Fruit fly (Drosophila melanogaster) whole organism, embryonic: Measurements from ENCODE around the gene CG13884.

ENCODE experiments used
- Atf6 ChIP-seq: fragments of 200-800 bp; sonication (Bioruptor generic); IDR thresholded peaks from 2 replicates; pipeline ENCODE4 v1.3.6; 2022; ENCODE audit warnings: missing biosample characterization, missing genetic modification characterization
- C15 ChIP-seq: fragments of 200-800 bp; sonication (Bioruptor generic); IDR thresholded peaks from 3 replicates; pipeline ENCODE4 v1.3.6; 2022; ENCODE audit warnings: missing biosample characterization, missing genetic modification characterization
- CG10267 ChIP-seq: fragments of 200-800 bp; sonication (Bioruptor generic); optimal IDR thresholded peaks from 2 replicates; lab custom pipeline; 2018; ENCODE audit warnings: missing biosample characterization, mild to moderate bottlenecking, missing genetic modification characterization, moderate library complexity
- CG11456 ChIP-seq: fragments of 200-800 bp; sonication (Bioruptor generic); IDR thresholded peaks from 3 replicates; pipeline ENCODE4 v1.3.6; 2022; ENCODE audit warnings: missing biosample characterization, missing genetic modification characterization
- CG12071 ChIP-seq: fragments of 200-800 bp; sonication (Bioruptor generic); optimal IDR thresholded peaks from 3 replicates; lab custom pipeline; 2018; ENCODE audit warnings: missing biosample characterization, mild to moderate bottlenecking, missing genetic modification characterization
- CG1233 ChIP-seq: fragments of 200-800 bp; sonication (Bioruptor generic); optimal IDR thresholded peaks from 4 replicates; lab custom pipeline; 2018; ENCODE audit warnings: missing biosample characterization, mild to moderate bottlenecking, missing genetic modification characterization
- CG14710 ChIP-seq: fragments of 200-800 bp; sonication (Bioruptor generic); optimal IDR thresholded peaks from 3 replicates; lab custom pipeline; 2019; ENCODE audit warnings: missing biosample characterization, mild to moderate bottlenecking, missing genetic modification characterization, moderate library complexity
- CG15601 ChIP-seq: fragments of 200-800 bp; sonication (Bioruptor generic); optimal IDR thresholded peaks from 3 replicates; lab custom pipeline; 2019; ENCODE audit warnings: missing biosample characterization, mild to moderate bottlenecking, missing genetic modification characterization, moderate library complexity
- CG16863 ChIP-seq: fragments of 200-800 bp; sonication (Bioruptor generic); optimal IDR thresholded peaks from 3 replicates; lab custom pipeline; 2016; ENCODE audit warnings: missing biosample characterization, missing genetic modification characterization
- CG2199 ChIP-seq: fragments of 200-800 bp; sonication (Bioruptor generic); IDR thresholded peaks from 3 replicates; pipeline ENCODE4 v1.3.6; 2022; ENCODE audit warnings: missing biosample characterization, missing genetic modification characterization
- CG33213 ChIP-seq: fragments of 200-800 bp; sonication (Bioruptor generic); optimal IDR thresholded peaks from 3 replicates; lab custom pipeline; 2016; ENCODE audit warnings: missing biosample characterization, missing genetic modification characterization
- CG34422 ChIP-seq: fragments of 200-800 bp; sonication (Bioruptor generic); IDR thresholded peaks from 3 replicates; pipeline ENCODE4 v1.3.6; 2022; ENCODE audit warnings: missing biosample characterization, missing genetic modification characterization
- CG4282 ChIP-seq: fragments of 200-800 bp; sonication (Bioruptor generic); optimal IDR thresholded peaks from 2 replicates; lab custom pipeline; 2016; ENCODE audit warnings: missing biosample characterization, missing genetic modification characterization
- CG4404 ChIP-seq: fragments of 200-800 bp; sonication (Bioruptor generic); IDR thresholded peaks from 2 replicates; pipeline ENCODE4 v1.3.6; 2022; ENCODE audit warnings: missing biosample characterization, missing genetic modification characterization
- CG6683 ChIP-seq: fragments of 200-800 bp; sonication (Bioruptor generic); optimal IDR thresholded peaks from 2 replicates; lab custom pipeline; 2017; ENCODE audit warnings: missing biosample characterization, mild to moderate bottlenecking, missing genetic modification characterization, missing genetic modification reagents
- CG6791 ChIP-seq: fragments of 200-800 bp; sonication (Bioruptor generic); IDR thresholded peaks from 3 replicates; pipeline ENCODE4 v1.3.6; 2022; ENCODE audit warnings: missing biosample characterization, missing genetic modification characterization; ENCODE audit not compliant: partially characterized antibody
- CG6813 ChIP-seq: fragments of 200-800 bp; sonication (Bioruptor generic); optimal IDR thresholded peaks from 2 replicates; lab custom pipeline; 2017; ENCODE audit warnings: missing biosample characterization, missing genetic modification characterization, mild to moderate bottlenecking, moderate library complexity, missing genetic modification reagents
- CG7786 ChIP-seq: fragments of 200-800 bp; sonication (Bioruptor generic); optimal IDR thresholded peaks from 2 replicates; lab custom pipeline; 2016; ENCODE audit warnings: missing biosample characterization, missing genetic modification characterization
- CG8478 ChIP-seq: fragments of >200 bp; optimal IDR thresholded peaks from 2 replicates; lab custom pipeline; 2018
- CkIIα-i1 ChIP-seq: fragments of 200-800 bp; sonication (Bioruptor generic); IDR thresholded peaks from 2 replicates; pipeline ENCODE4 v1.3.6; 2022; ENCODE audit warnings: missing biosample characterization, missing genetic modification characterization
- D19A ChIP-seq: fragments of 200-800 bp; optimal IDR thresholded peaks from 3 replicates; lab custom pipeline; 2019; ENCODE audit warnings: missing biosample characterization, mild to moderate bottlenecking, missing genetic modification characterization, moderate library complexity
- Dbx ChIP-seq: fragments of 200-800 bp; sonication (Bioruptor generic); IDR thresholded peaks from 3 replicates; pipeline ENCODE4 v1.3.6; 2022; ENCODE audit warnings: missing biosample characterization, missing genetic modification characterization
- Dfd ChIP-seq, 2 experiments: fragments of >200 bp; optimal IDR thresholded peaks; 2 replicates each; lab custom pipeline; 2017; ENCODE audit warnings: missing biosample characterization in 2 of 2, missing genetic modification characterization in 2 of 2
- ERR ChIP-seq: fragments of 200-800 bp; sonication (Bioruptor generic); optimal IDR thresholded peaks from 2 replicates; lab custom pipeline; 2016; ENCODE audit warnings: missing biosample characterization, missing genetic modification characterization
- Gsc ChIP-seq: fragments of 200-800 bp; sonication (Bioruptor generic); IDR thresholded peaks from 2 replicates; pipeline ENCODE4 v1.3.6; 2022; ENCODE audit warnings: missing biosample characterization, missing genetic modification characterization
- HLH54F ChIP-seq: fragments of 200-800 bp; sonication (Bioruptor generic); optimal IDR thresholded peaks from 3 replicates; lab custom pipeline; 2016; ENCODE audit warnings: missing biosample characterization, missing genetic modification characterization
- Hey ChIP-seq: fragments of 200-800 bp; sonication (Bioruptor generic); optimal IDR thresholded peaks from 3 replicates; lab custom pipeline; 2018; ENCODE audit warnings: missing biosample characterization, mild to moderate bottlenecking, missing genetic modification characterization
- HmgZ ChIP-seq: fragments of 200-800 bp; sonication (Bioruptor generic); optimal IDR thresholded peaks from 2 replicates; lab custom pipeline; 2018; ENCODE audit warnings: missing biosample characterization, mild to moderate bottlenecking, missing genetic modification characterization
- Hr78 ChIP-seq, 2 experiments: fragments of 200-800 bp in 1 of 2; fragments of >200 bp in 1 of 2; sonication (Bioruptor generic) in 1 of 2; optimal IDR thresholded peaks; 2 replicates each; lab custom pipeline; 2017 to 2019; ENCODE audit warnings: missing biosample characterization in 2 of 2, missing genetic modification characterization in 2 of 2, mild to moderate bottlenecking in 1 of 2, moderate library complexity in 1 of 2
- Lhr ChIP-seq: fragments of 200-800 bp; sonication (Bioruptor generic); optimal IDR thresholded peaks from 3 replicates; lab custom pipeline; 2017; ENCODE audit warnings: mild to moderate bottlenecking, missing biosample characterization, missing genetic modification reagents, missing genetic modification characterization
- MESR4 ChIP-seq: fragments of 200-800 bp; sonication (Bioruptor generic); optimal IDR thresholded peaks from 2 replicates; lab custom pipeline; 2018; ENCODE audit warnings: missing biosample characterization, mild to moderate bottlenecking, missing genetic modification characterization, moderate library complexity
- Spps ChIP-seq: fragments of 200-800 bp; sonication (Bioruptor generic); optimal IDR thresholded peaks from 2 replicates; lab custom pipeline; 2018; ENCODE audit warnings: missing biosample characterization, mild to moderate bottlenecking, missing genetic modification characterization
- aop ChIP-seq: fragments of 200-800 bp; sonication (Bioruptor generic); IDR thresholded peaks from 2 replicates; pipeline ENCODE4 v1.3.6; 2022; ENCODE audit warnings: missing biosample characterization, missing genetic modification characterization
- bbx ChIP-seq: fragments of 200-800 bp; sonication (Bioruptor generic); IDR thresholded peaks from 2 replicates; pipeline ENCODE4 v1.3.6; 2022; ENCODE audit warnings: missing biosample characterization, missing genetic modification characterization; ENCODE audit not compliant: partially characterized antibody
- corto ChIP-seq: fragments of 200-800 bp; sonication (Bioruptor generic); optimal IDR thresholded peaks from 2 replicates; lab custom pipeline; 2016; ENCODE audit warnings: missing biosample characterization, mild to moderate bottlenecking, missing genetic modification characterization, moderate library complexity
- ftz-f1 ChIP-seq: fragments of 200-800 bp; sonication (Bioruptor generic); optimal IDR thresholded peaks from 2 replicates; lab custom pipeline; 2016; ENCODE audit warnings: missing biosample characterization, missing genetic modification characterization
- grau ChIP-seq: fragments of 200-800 bp; optimal IDR thresholded peaks from 3 replicates; lab custom pipeline; 2019; ENCODE audit warnings: missing biosample characterization, mild to moderate bottlenecking, missing genetic modification characterization, moderate library complexity
- grn ChIP-seq: fragments of 200-800 bp; sonication (Bioruptor generic); optimal IDR thresholded peaks from 3 replicates; lab custom pipeline; 2017; ENCODE audit warnings: missing biosample characterization, missing genetic modification characterization
- gt ChIP-seq: fragments of 200-800 bp; sonication (Bioruptor generic); IDR thresholded peaks from 2 replicates; pipeline ENCODE4 v1.3.6; 2022; ENCODE audit warnings: missing biosample characterization, missing genetic modification characterization
- lilli ChIP-seq: fragments of 200-800 bp; sonication (Bioruptor generic); optimal IDR thresholded peaks from 3 replicates; lab custom pipeline; 2016; ENCODE audit warnings: missing biosample characterization, missing genetic modification characterization
- luna ChIP-seq: fragments of 200-800 bp; sonication (Bioruptor generic); optimal IDR thresholded peaks from 2 replicates; lab custom pipeline; 2016; ENCODE audit warnings: missing biosample characterization, missing genetic modification characterization
- nerfin-2 ChIP-seq: fragments of 200-800 bp; sonication (Bioruptor generic); IDR thresholded peaks from 2 replicates; pipeline ENCODE4 v1.3.6; 2022; ENCODE audit warnings: missing biosample characterization, missing genetic modification characterization; ENCODE audit not compliant: partially characterized antibody
- psq ChIP-seq: fragments of 200-800 bp; sonication (Bioruptor generic); optimal IDR thresholded peaks from 2 replicates; lab custom pipeline; 2017; ENCODE audit warnings: missing biosample characterization, missing genetic modification characterization
- pum ChIP-seq: fragments of 200-800 bp; sonication (Bioruptor generic); optimal IDR thresholded peaks from 2 replicates; lab custom pipeline; 2016; ENCODE audit warnings: missing biosample characterization, missing genetic modification characterization
- ro ChIP-seq: fragments of 200-800 bp; sonication (Bioruptor generic); IDR thresholded peaks from 2 replicates; pipeline ENCODE4 v1.3.6; 2022; ENCODE audit warnings: missing biosample characterization, missing genetic modification characterization
- salm ChIP-seq: fragments of 200-800 bp; sonication (Bioruptor generic); optimal IDR thresholded peaks from 2 replicates; lab custom pipeline; 2018; ENCODE audit warnings: missing biosample characterization, mild to moderate bottlenecking, missing genetic modification characterization
- scrt ChIP-seq: fragments of 200-800 bp; sonication (Bioruptor generic); optimal IDR thresholded peaks from 2 replicates; lab custom pipeline; 2018; ENCODE audit warnings: missing biosample characterization, mild to moderate bottlenecking, missing genetic modification characterization, moderate library complexity
- shn ChIP-seq: fragments of 200-800 bp; sonication (Bioruptor generic); optimal IDR thresholded peaks from 3 replicates; lab custom pipeline; 2016; ENCODE audit warnings: missing biosample characterization, missing genetic modification characterization
- sim ChIP-seq: fragments of 200-800 bp; sonication (Bioruptor generic); IDR thresholded peaks from 2 replicates; pipeline ENCODE4 v1.3.6; 2022; ENCODE audit warnings: missing biosample characterization, missing genetic modification characterization
- ssp ChIP-seq: fragments of 200-800 bp; sonication (Bioruptor generic); IDR thresholded peaks from 2 replicates; pipeline ENCODE4 v1.3.6; 2022; ENCODE audit warnings: missing biosample characterization, missing genetic modification characterization
- stwl ChIP-seq: fragments of 200-800 bp; sonication (Bioruptor generic); optimal IDR thresholded peaks from 3 replicates; lab custom pipeline; 2018; ENCODE audit warnings: missing biosample characterization, mild to moderate bottlenecking, missing genetic modification characterization, moderate library complexity
- ttk ChIP-seq: fragments of 200-800 bp; sonication (Bioruptor generic); IDR thresholded peaks from 2 replicates; pipeline ENCODE4 v2.1.2; 2022; ENCODE audit warnings: missing biosample characterization, missing genetic modification characterization
- wek ChIP-seq: fragments of 200-800 bp; sonication (Bioruptor generic); optimal IDR thresholded peaks from 3 replicates; lab custom pipeline; 2018; ENCODE audit warnings: missing biosample characterization, mild to moderate bottlenecking, missing genetic modification characterization, moderate library complexity

CG13884 gene

dm6 chr3L:349751-350150 is 16.5 kb downstream of the CG13884 start (continued):
- TF ChIP-seq CG10267: no peak
- no peak for TF ChIP-seq aop
- no peak for TF ChIP-seq CG15601 (tag; lab: Kevin White, UChicago)
- no peak for TF ChIP-seq Hr78 (GFP tag; optimal IDR thresholded peaks at IDR 0.05; lab: Kevin White, UChicago)
- no peak for TF ChIP-seq Gsc (GFP tag; lab: Robert Waterston, UW)
- TF ChIP-seq CG14710 (tag; lab: Kevin White, UChicago): no peak
- no peak for TF ChIP-seq ssp
- TF ChIP-seq CG2199 (GFP tag; lab: Robert Waterston, UW): no peak
- TF ChIP-seq salm (tag; lab: Kevin White, UChicago): no peak
- no peak for TF ChIP-seq shn
- peak; percentile 33 for TF ChIP-seq lilli (GFP tag; lab: Kevin White, UChicago)
- no peak for TF ChIP-seq nerfin-2
- no peak for TF ChIP-seq wek (GFP tag; lab: Kevin White, UChicago)
- TF ChIP-seq Lhr (GFP tag; lab: Kevin White, UChicago): no peak
- TF ChIP-seq sim (GFP tag; lab: Robert Waterston, UW): no peak
- no peak for TF ChIP-seq CG16863 (GFP tag; lab: Kevin White, UChicago)
- TF ChIP-seq CG8478 (lab: Kevin White, UChicago): no peak
- TF ChIP-seq luna (GFP tag; lab: Kevin White, UChicago): no peak
- no peak for TF ChIP-seq CG4282 (GFP tag; lab: Kevin White, UChicago)
- TF ChIP-seq bbx (GFP tag; lab: Robert Waterston, UW): no peak
- TF ChIP-seq grn (GFP tag; lab: Kevin White, UChicago): no peak
- TF ChIP-seq MESR4 (GFP tag; lab: Kevin White, UChicago): no peak
- TF ChIP-seq psq (GFP tag; lab: Kevin White, UChicago): no peak
- no peak for TF ChIP-seq CG6791 (GFP tag; lab: Robert Waterston, UW)
- no peak for TF ChIP-seq CG7786 (GFP tag; lab: Kevin White, UChicago)
- no peak for TF ChIP-seq D19A (tag; lab: Kevin White, UChicago)
- TF ChIP-seq Atf6 (GFP tag; lab: Robert Waterston, UW): no peak
- no peak for TF ChIP-seq corto (GFP tag; lab: Kevin White, UChicago)
- no peak for TF ChIP-seq ftz-f1
- no peak for TF ChIP-seq Dfd (GFP tag; optimal IDR thresholded peaks at IDR 0.05; lab: Kevin White, UChicago)
- TF ChIP-seq CG6683: no peak
- TF ChIP-seq CG12071: no peak
- TF ChIP-seq pum (GFP tag; lab: Kevin White, UChicago): no peak
- no peak for TF ChIP-seq C15
- no peak for TF ChIP-seq CG4404 (GFP tag; lab: Robert Waterston, UW)
- no peak for TF ChIP-seq stwl (tag; lab: Kevin White, UChicago)
- TF ChIP-seq grau (tag; lab: Kevin White, UChicago): peak; percentile 45
- TF ChIP-seq CG34422 (GFP tag; lab: Robert Waterston, UW): no peak
- TF ChIP-seq Hey (tag; lab: Kevin White, UChicago): no peak
- no peak for TF ChIP-seq CG11456 (GFP tag; lab: Robert Waterston, UW)
- TF ChIP-seq ERR: peak; percentile 39
- peak; percentile 0 for TF ChIP-seq CG6813 (GFP tag; lab: Kevin White, UChicago)
- no peak for TF ChIP-seq scrt (GFP tag; lab: Kevin White, UChicago)
- TF ChIP-seq CG1233 (GFP tag; lab: Kevin White, UChicago): no peak
- no peak for TF ChIP-seq CkIIα-i1
- no peak for TF ChIP-seq ro (GFP tag; lab: Robert Waterston, UW)
- no peak for TF ChIP-seq Dbx
- TF ChIP-seq HLH54F (GFP tag; lab: Kevin White, UChicago): no peak
- no peak for TF ChIP-seq CG33213
- TF ChIP-seq gt (GFP tag; lab: Robert Waterston, UW): no peak
- TF ChIP-seq Spps (tag; lab: Kevin White, UChicago): no peak
- no peak for TF ChIP-seq HmgZ
- no peak for TF ChIP-seq ttk (GFP tag; lab: Robert Waterston, UW)
